Worm (Caenorhabditis elegans): Measurements from ENCODE around the gene Y37D8A.6.

DNA sequence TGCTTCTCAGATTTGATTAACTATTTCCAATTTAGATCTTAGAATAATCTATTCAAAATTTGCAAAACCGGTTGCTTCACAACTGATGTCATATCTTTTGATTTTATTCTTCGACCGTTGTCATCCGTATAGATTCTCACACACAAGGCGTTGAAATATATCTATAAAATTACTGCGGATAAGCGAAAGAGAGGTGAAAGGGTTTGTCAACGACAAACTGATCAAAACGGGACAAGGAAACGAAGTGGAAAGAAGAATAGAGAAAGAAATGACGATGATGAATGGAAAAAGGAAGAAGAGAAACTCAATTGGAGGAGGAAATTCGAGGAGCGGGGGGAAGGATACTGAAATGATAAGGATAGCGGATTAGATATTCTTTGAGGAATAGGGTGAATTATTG is 19.1 kb downstream of the Y37D8A.6 start:
- TF ChIP-seq snu-23 (GFP tag; optimal IDR thresholded peaks at IDR 0.05) (no peak), ama-1 (optimal IDR thresholded peaks at IDR 0.05) (no peak), snpc-4 (tag; optimal IDR thresholded peaks at IDR 0.05) (no peak), nhr-77 (tag; optimal IDR thresholded peaks at IDR 0.05) (no peak), nhr-237 (tag; optimal IDR thresholded peaks at IDR 0.05) (no peak), nhr-90 (tag; optimal IDR thresholded peaks at IDR 0.05; ENCODE audit: poor library complexity) (no peak), aha-1 (tag; optimal IDR thresholded peaks at IDR 0.05) (no peak)

All from whole organism, L1 larva.